Fruit fly (Drosophila melanogaster) whole organism, wandering third instar larva: Measurements from ENCODE around the gene SIDL.

Experiments
- Abd-B ChIP-seq: fragments of >200 bp; optimal IDR thresholded peaks from 2 replicates; lab custom pipeline; 2017; ENCODE audit warnings: missing biosample characterization, missing genetic modification characterization
- CG32264 ChIP-seq: fragments of 200-800 bp; sonication (Bioruptor generic); optimal IDR thresholded peaks from 2 replicates; lab custom pipeline; 2016; ENCODE audit warnings: missing biosample characterization, missing genetic modification characterization
- CG9705 ChIP-seq: fragments of 200-800 bp; sonication (Bioruptor generic); optimal IDR thresholded peaks from 2 replicates; lab custom pipeline; 2018; ENCODE audit warnings: missing biosample characterization, mild to moderate bottlenecking, missing genetic modification characterization
- CrebA ChIP-seq: fragments of 200-800 bp; sonication (Bioruptor generic); optimal IDR thresholded peaks from 2 replicates; lab custom pipeline; 2016; ENCODE audit warnings: missing biosample characterization, mild to moderate bottlenecking, missing genetic modification characterization, borderline replicate concordance
- Dfd ChIP-seq: fragments of >200 bp; optimal IDR thresholded peaks from 2 replicates; lab custom pipeline; 2017; ENCODE audit warnings: missing biosample characterization, missing genetic modification characterization
- Dif ChIP-seq: fragments of 200-275, 200-300 bp; sonication (Bioruptor generic); optimal IDR thresholded peaks from 2 replicates; lab custom pipeline; 2018; ENCODE audit warnings: missing biosample characterization, missing genetic modification characterization; ENCODE audit not compliant: partially characterized antibody
- GATAd ChIP-seq: sonication (Bioruptor generic); optimal IDR thresholded peaks from 2 replicates; lab custom pipeline; 2016; ENCODE audit warnings: missing biosample characterization, missing genetic modification characterization
- HLH106 ChIP-seq: fragments of 200-800 bp; optimal IDR thresholded peaks from 3 replicates; lab custom pipeline; 2019; ENCODE audit warnings: missing biosample characterization, mild to moderate bottlenecking, missing genetic modification characterization, moderate library complexity
- Hnf4 ChIP-seq: fragments of 200-800 bp; sonication (Bioruptor generic); optimal IDR thresholded peaks from 2 replicates; lab custom pipeline; 2016; ENCODE audit warnings: missing biosample characterization, mild to moderate bottlenecking, missing genetic modification characterization
- Hr78 ChIP-seq: fragments of >200 bp; optimal IDR thresholded peaks from 2 replicates; lab custom pipeline; 2017; ENCODE audit warnings: missing biosample characterization, missing genetic modification characterization
- Hr83 ChIP-seq: fragments of 200-300 bp; sonication (Bioruptor generic); optimal IDR thresholded peaks from 2 replicates; lab custom pipeline; 2016; ENCODE audit warnings: missing biosample characterization, mild to moderate bottlenecking, missing genetic modification characterization, moderate library complexity; ENCODE audit not compliant: poor library complexity, severe bottlenecking
- Jra ChIP-seq: sonication (Bioruptor generic); optimal IDR thresholded peaks from 2 replicates; lab custom pipeline; 2016; ENCODE audit warnings: missing biosample characterization, missing genetic modification characterization
- Mio ChIP-seq: sonication (Bioruptor generic); optimal IDR thresholded peaks from 2 replicates; lab custom pipeline; 2016; ENCODE audit warnings: missing biosample characterization, missing genetic modification characterization
- Myc ChIP-seq: fragments of >200 bp; optimal IDR thresholded peaks from 2 replicates; lab custom pipeline; 2017
- N ChIP-seq: fragments of >200 bp; optimal IDR thresholded peaks from 2 replicates; lab custom pipeline; 2018; ENCODE audit warnings: missing biosample characterization, missing external identifiers, missing genetic modification characterization
- OdsH ChIP-seq: fragments of 200-800 bp; sonication (Bioruptor generic); optimal IDR thresholded peaks from 2 replicates; lab custom pipeline; 2016; ENCODE audit warnings: missing biosample characterization, mild to moderate bottlenecking, missing genetic modification characterization
- Rel ChIP-seq, 2 experiments: fragments of 200-800 bp; sonication (Bioruptor generic) in 1 of 2; optimal IDR thresholded peaks; 2 replicates in 1 of 2; 3 replicates in 1 of 2; lab custom pipeline; 2016 to 2019; ENCODE audit warnings: mild to moderate bottlenecking in 2 of 2, missing biosample characterization in 2 of 2, missing genetic modification characterization in 2 of 2, moderate library complexity in 1 of 2
- Sp1 ChIP-seq: fragments of 200-800 bp; sonication (Bioruptor generic); optimal IDR thresholded peaks from 3 replicates; lab custom pipeline; 2019; ENCODE audit warnings: missing biosample characterization, mild to moderate bottlenecking, missing genetic modification characterization, moderate library complexity
- Vsx2 ChIP-seq: fragments of 200-300, 225-300 bp; sonication (Bioruptor generic); optimal IDR thresholded peaks from 2 replicates; lab custom pipeline; 2018; ENCODE audit warnings: missing biosample characterization, missing genetic modification characterization; ENCODE audit not compliant: partially characterized antibody
- br ChIP-seq: fragments of 200-800 bp; sonication (Bioruptor generic); optimal IDR thresholded peaks from 2 replicates; lab custom pipeline; 2016; ENCODE audit warnings: missing biosample characterization, missing genetic modification characterization
- brk ChIP-seq: fragments of 200-800 bp; sonication (Bioruptor generic); optimal IDR thresholded peaks from 2 replicates; lab custom pipeline; 2016; ENCODE audit warnings: missing biosample characterization, mild to moderate bottlenecking, missing genetic modification characterization
- dl ChIP-seq, 2 experiments: fragments of 175-275, 200-275 bp in 1 of 2; fragments of 200-275 bp in 1 of 2; sonication (Bioruptor generic); optimal IDR thresholded peaks; lab custom pipeline; 2018; ENCODE audit warnings: mild to moderate bottlenecking in 2 of 2, missing biosample characterization in 2 of 2, missing genetic modification characterization in 2 of 2, moderate library complexity in 2 of 2; ENCODE audit not compliant: partially characterized antibody in 2 of 2, insufficient read depth in 1 of 2
- dmrt93B ChIP-seq: fragments of 200-800 bp; sonication (Bioruptor generic); optimal IDR thresholded peaks from 2 replicates; lab custom pipeline; 2018; ENCODE audit warnings: missing biosample characterization, mild to moderate bottlenecking, missing genetic modification characterization
- dsf ChIP-seq: sonication (Bioruptor generic); optimal IDR thresholded peaks from 2 replicates; lab custom pipeline; 2016; ENCODE audit warnings: missing biosample characterization, missing genetic modification characterization, borderline replicate concordance
- ey ChIP-seq: fragments of 200-800 bp; sonication (Bioruptor generic); optimal IDR thresholded peaks from 2 replicates; lab custom pipeline; 2016; ENCODE audit warnings: missing biosample characterization, missing genetic modification characterization
- foxo ChIP-seq, 2 experiments: fragments of 200-800 bp; sonication (Bioruptor generic); optimal IDR thresholded peaks; 2 replicates in 1 of 2; 3 replicates in 1 of 2; lab custom pipeline; 2016 to 2017; ENCODE audit warnings: missing biosample characterization in 2 of 2, missing genetic modification characterization in 2 of 2
- fru ChIP-seq: fragments of 200-800 bp; sonication (Bioruptor generic); optimal IDR thresholded peaks from 3 replicates; lab custom pipeline; 2016; ENCODE audit warnings: missing biosample characterization, mild to moderate bottlenecking, missing genetic modification characterization
- h ChIP-seq: fragments of 200-800 bp; sonication (Bioruptor generic); optimal IDR thresholded peaks from 3 replicates; lab custom pipeline; 2016; ENCODE audit warnings: missing biosample characterization, mild to moderate bottlenecking, missing genetic modification characterization
- jim ChIP-seq: fragments of 175-275, 200-325 bp; sonication (Bioruptor generic); optimal IDR thresholded peaks from 2 replicates; lab custom pipeline; 2016; ENCODE audit warnings: missing biosample characterization, mild to moderate bottlenecking, missing genetic modification characterization
- lola ChIP-seq: fragments of >200 bp; optimal IDR thresholded peaks from 2 replicates; lab custom pipeline; 2017; ENCODE audit warnings: missing biosample characterization, missing genetic modification characterization
- pan ChIP-seq: fragments of >200 bp; optimal IDR thresholded peaks from 2 replicates; lab custom pipeline; 2017
- psq ChIP-seq: fragments of 200-800 bp; sonication (Bioruptor generic); optimal IDR thresholded peaks from 3 replicates; lab custom pipeline; 2017; ENCODE audit warnings: missing biosample characterization, mild to moderate bottlenecking, missing genetic modification characterization, moderate library complexity
- rgr ChIP-seq: fragments of 200-800 bp; sonication (Bioruptor generic); optimal IDR thresholded peaks from 3 replicates; lab custom pipeline; 2016; ENCODE audit warnings: missing biosample characterization, mild to moderate bottlenecking, missing genetic modification characterization
- sage ChIP-seq: fragments of 200-800 bp; sonication (Bioruptor generic); optimal IDR thresholded peaks from 2 replicates; lab custom pipeline; 2016; ENCODE audit warnings: missing biosample characterization, mild to moderate bottlenecking, missing genetic modification characterization
- sv ChIP-seq: fragments of 200-800 bp; sonication (Bioruptor generic); optimal IDR thresholded peaks from 3 replicates; lab custom pipeline; 2016; ENCODE audit warnings: missing biosample characterization, missing genetic modification characterization
- tai ChIP-seq: sonication (Bioruptor generic); optimal IDR thresholded peaks from 2 replicates; lab custom pipeline; 2016; ENCODE audit warnings: missing biosample characterization, missing genetic modification characterization
- usp ChIP-seq: fragments of >200 bp; optimal IDR thresholded peaks from 2 replicates; lab custom pipeline; 2017; ENCODE audit warnings: missing biosample characterization, missing genetic modification characterization
- woc ChIP-seq: sonication (Bioruptor generic); optimal IDR thresholded peaks from 2 replicates; lab custom pipeline; 2016; ENCODE audit warnings: missing biosample characterization, mild to moderate bottlenecking, missing genetic modification characterization

Gene SIDL

DNA sequence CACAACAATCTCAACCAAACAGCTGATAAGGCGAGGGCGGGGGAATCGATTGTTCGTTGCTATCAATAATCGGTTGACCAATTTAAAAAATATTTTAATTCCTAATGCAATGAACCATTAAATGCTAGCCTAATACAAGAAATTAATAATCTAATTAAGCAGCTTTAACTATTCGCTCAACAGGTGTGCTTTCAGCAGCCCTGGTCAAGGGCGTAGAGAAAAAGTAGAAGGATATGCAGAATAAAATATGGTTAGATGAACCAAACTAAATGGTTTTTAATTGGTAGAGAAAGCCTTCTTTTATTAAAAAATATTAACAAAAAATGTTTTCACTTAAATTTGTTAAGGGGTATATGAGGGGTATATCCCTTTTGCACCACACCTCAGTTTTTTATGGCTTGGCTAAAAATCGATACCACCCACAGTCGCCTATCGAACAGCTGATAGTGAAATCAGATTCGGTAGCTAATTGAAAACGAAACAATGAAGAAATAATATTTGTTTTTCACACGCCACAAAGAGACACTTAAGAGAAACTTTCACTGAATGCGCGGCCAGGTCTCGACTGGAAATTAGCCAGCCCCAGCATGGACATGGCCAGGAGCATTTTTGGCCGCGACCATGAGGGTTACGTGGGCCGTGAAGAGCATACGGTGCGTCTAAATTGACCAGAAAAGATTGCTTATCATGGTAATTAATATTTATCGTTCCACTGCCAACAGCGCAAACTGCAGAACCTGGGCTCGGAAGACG lies at the start of gene SIDL, which contains the start of gene CG12241:
Gene SIDL (minus strand): TSS at position 51 of the 753 bp plus-strand sequence.
Gene CG12241 (plus strand): TSS at position 433 of the 753 bp plus-strand sequence.
- TF ChIP-seq tai (GFP tag; lab: Kevin White, UChicago) (no peak), pan (lab: Kevin White, UChicago) (no peak), GATAd (GFP tag; lab: Kevin White, UChicago) (peak; percentile 9), Myc (no peak), dl (GFP tag; optimal IDR thresholded peaks at IDR 0.05; lab: Kevin White, UChicago; ENCODE audit: insufficient read depth in 1 of 2, partially characterized antibody in 2 of 2) (no peak), woc (GFP tag; lab: Kevin White, UChicago) (no peak), br (GFP tag; lab: Kevin White, UChicago) (no peak), Dif (GFP tag; lab: Kevin White, UChicago) (no peak), dsf (GFP tag; lab: Kevin White, UChicago) (no peak), OdsH (GFP tag; lab: Kevin White, UChicago) (peak; percentile 62), Mio (GFP tag; lab: Kevin White, UChicago) (peak; percentile 41), Dfd (no peak), HLH106 (tag; lab: Kevin White, UChicago) (peak; percentile 94), sv (GFP tag; lab: Kevin White, UChicago) (peak; percentile 63), Abd-B (GFP tag; lab: Kevin White, UChicago) (no peak), Vsx2 (no peak), h (GFP tag; lab: Kevin White, UChicago) (peak; percentile 95), brk (GFP tag; lab: Kevin White, UChicago) (no peak), usp (GFP tag; lab: Kevin White, UChicago) (no peak), lola (GFP tag; lab: Kevin White, UChicago) (no peak), CG9705 (GFP tag; lab: Kevin White, UChicago) (peak; percentile 72), psq (GFP tag; lab: Kevin White, UChicago) (peak; percentile 67), N (GFP tag; lab: Kevin White, UChicago) (no peak), CrebA (GFP tag; lab: Kevin White, UChicago) (no peak), jim (GFP tag; lab: Kevin White, UChicago) (no peak), Sp1 (GFP tag; lab: Kevin White, UChicago) (peak; percentile 75), Jra (GFP tag; lab: Kevin White, UChicago) (no peak), CG32264 (GFP tag; lab: Kevin White, UChicago) (peak; percentile 83), dmrt93B (GFP tag; lab: Kevin White, UChicago) (no peak), rgr (GFP tag; lab: Kevin White, UChicago) (peak; percentile 71), fru (GFP tag; lab: Kevin White, UChicago) (no peak), sage (GFP tag; lab: Kevin White, UChicago) (no peak), Hnf4 (GFP tag; lab: Kevin White, UChicago) (no peak), ey (peak; percentile 77), Rel (GFP tag; optimal IDR thresholded peaks at IDR 0.05; lab: Kevin White, UChicago) (no peak), Rel (tag; optimal IDR thresholded peaks at IDR 0.05; lab: Kevin White, UChicago) (peak; percentile 74), foxo (GFP tag; optimal IDR thresholded peaks at IDR 0.05; lab: Kevin White, UChicago) (peak; percentile 28 to 94), Hr78 (GFP tag; lab: Kevin White, UChicago) (no peak), Hr83 (no peak)
- TF ChIP-seq, all 38 proteins: peak for 14

DNA sequence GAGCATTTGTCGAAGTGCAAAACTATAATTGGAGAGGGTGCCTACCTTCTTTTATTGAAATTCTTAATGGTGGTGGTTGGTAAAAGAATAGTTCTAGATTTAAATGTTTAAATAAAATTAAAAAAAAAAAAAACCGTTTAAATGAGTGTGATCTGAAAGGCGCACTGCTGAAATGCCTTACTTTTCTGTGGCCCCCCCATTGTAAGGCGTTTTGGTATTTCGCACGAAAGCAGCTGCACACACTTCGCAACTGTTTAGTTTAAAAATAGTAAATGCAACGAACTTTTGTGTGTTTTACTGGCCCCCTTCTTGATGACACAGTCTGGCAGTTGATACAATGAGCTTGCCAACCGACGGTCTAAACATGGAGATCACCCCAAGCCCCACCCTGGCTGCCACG lies 49.8 kb upstream of the SIDL start, which contains the start of the genes CG14864 and Zip88E:
Gene CG14864 (minus strand): TSS at position 113 of the 400 bp plus-strand sequence.
Gene Zip88E (plus strand): TSS at position 237 of the 400 bp plus-strand sequence.
- TF ChIP-seq sv (GFP tag; lab: Kevin White, UChicago) (no peak), Hr83 (peak; percentile 22)
- TF ChIP-seq, all 38 proteins: peak for 1
